Fruit fly (Drosophila melanogaster): ENCODE measurements around the gene CG5969.

The CG5969 gene

DNA sequence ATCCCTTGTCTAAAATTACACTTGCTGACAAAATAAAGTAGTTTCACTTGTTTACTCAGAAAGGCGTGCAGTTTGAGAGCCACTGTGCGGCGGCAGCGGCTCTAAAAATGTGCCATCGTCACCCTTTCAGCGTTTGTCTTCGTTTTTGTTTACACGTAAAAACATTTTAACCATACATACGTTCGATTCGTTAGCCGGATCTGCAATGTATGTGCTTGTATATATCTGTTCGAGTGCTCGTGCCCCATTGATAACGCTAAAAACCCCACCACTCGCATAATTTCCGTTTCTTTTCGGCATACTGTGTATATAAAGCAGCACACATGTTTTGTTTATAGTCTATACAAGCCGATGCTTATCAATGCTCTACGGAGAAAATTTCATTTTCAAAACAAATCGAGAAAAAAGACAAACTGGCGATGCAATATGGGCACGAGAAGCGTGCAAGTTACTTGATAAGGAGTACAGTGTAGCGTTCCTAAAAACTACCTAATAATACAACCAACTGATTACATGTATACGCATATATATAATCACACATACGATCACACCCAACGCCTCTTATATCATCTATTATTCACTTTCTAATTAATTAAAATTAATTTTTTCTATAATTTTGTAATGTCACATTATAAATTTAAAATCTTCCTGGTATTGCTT, 43.1 kb downstream of the CG5969 start:
- TF ChIP-seq noc (tag; optimal IDR thresholded peaks at IDR 0.05) = peak; percentile 68

DNA sequence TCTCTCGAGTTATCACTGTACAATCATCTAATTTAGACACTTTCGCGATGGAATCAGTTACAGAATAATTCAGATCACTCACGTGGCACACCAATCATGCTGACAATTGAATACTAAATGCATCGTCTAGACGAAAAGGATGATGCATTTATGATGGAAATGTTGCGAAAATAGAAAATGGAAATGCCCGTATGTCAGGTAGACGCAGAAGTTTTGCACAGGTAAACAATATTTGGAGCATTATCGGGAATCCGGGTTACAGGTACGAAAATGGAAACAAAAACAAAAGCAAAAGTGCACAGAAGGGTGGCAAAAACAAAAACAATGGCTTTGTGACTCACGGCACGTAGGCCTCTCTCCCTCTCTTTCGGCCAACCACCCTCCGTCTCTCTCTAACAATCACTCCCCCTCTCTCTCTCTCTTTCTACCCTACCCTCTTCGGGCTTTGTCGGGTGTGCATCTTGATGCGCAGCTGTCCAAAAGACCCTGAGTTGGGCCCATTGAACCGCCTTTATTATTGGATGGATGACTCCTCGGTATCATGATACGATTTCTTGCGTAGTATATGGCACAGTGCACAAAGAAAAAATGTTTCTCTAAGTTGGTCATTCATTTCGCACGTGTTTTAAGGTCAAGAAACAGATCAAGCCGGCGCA, 43.7 kb downstream of the CG5969 start:
- no peak for TF ChIP-seq noc (tag; optimal IDR thresholded peaks at IDR 0.05)

DNA sequence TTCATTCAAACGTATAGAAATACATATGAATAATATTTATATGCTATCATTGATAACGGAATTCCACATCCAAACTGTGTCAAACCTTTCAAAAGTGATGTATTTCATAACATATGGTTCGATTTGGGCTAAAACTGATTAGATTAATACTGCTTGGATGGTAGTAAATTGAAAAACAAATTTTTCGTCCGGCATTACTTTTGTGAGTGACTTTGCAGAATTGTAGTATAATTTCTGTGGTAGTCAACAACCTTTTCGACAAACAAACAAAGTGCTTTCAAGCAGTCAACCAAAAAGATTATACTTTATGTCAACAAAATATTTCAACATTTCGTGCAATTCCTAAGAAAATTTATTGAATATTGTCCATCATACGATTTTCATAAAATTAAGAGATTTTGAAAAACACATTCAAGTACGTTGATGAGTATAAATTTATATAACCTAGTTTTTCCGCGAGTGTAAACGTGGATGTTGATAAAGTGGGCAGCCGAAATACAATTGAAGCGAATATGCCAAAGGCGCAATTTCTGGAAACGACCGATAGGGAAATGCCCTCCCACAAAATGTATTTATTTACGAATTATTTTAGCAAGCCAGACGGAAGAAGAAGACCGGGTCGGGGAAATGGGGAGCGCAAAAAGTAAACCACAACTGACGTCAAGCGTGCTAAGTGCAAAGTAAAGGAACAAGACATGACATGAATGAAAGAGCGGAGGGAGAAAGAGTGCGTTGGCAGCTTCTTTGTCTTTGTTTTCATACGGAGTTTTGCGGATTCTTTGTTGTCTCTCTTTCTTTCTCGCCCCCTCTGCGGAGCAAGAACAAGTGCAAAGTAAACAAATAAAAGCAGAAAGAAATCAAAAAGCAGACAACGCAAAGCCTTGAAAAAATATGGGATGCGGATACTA, 44.6 kb downstream of the CG5969 start:
- no peak for TF ChIP-seq noc (tag; optimal IDR thresholded peaks at IDR 0.05)

DNA sequence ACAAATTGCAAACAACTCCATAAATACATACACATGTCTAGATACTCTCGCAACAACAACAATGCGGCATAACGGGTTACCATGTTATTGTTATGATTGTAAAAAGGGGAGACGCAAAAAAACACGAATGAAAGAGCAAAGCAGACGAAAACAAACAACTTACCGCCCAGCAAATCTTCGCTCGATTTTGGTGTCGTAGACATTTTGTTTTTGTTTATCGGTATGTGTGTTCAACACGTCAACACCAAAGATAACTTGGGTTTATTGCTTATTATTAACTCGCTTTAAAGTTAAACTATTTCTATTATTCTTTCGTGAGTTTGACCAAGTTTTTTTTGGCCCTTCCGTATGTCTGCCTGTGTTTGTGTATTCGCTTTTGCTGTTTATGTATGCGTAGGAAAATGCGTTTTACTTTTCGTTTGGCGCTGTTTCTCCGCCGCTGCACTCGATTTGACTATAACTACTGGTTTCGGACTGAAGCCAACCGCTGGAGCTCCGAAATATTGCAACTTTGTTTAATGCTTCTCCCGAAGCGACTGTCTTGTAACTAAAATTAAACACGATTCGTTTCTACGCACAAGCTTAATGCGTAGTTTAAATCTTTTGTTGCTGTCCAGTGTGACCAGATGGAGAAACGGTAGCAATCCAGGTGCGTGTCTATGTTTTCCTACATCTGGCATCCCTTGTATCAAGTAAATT, 45.4 kb downstream of the CG5969 start, which contains the start of gene BNIP3:
TSS of gene BNIP3 (minus strand) at position 589 of the 699 bp plus-strand sequence.
- TF ChIP-seq noc (tag; optimal IDR thresholded peaks at IDR 0.05) = peak; percentile 20

DNA sequence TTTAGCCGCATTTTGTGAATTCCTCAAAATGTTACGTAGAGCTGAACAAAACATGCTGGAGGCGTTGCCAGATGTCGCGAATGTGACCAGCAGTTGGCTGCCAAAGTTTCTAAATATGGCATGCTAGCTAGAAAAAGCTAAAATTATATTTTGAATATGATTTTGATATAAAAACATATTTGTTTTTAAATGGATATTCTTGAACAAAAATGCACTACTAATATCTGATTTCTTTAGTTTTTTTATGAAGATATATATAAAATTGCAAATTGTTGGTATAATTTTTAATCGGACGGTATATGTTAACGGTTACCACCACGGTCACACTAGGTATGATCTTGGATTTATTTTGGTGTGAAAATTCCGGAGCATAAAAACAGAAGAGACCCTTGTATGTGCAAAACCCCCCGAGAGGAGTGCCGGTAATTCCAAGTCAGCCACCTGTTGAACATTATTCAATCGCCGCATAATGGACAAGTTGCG, 47.1 kb downstream of the CG5969 start, which contains the start of the genes mTerf3 and CG5104:
TSS of gene mTerf3 (minus strand) at position 86 of the 483 bp plus-strand sequence.
TSS of gene CG5104 (plus strand) at position 323 of the 483 bp plus-strand sequence.
- peak; percentile 21 for TF ChIP-seq noc (tag; optimal IDR thresholded peaks at IDR 0.05)

Data from whole organism, larva.